Worm (Caenorhabditis elegans): ENCODE measurements around the gene cpg-18.

cpg-18 gene

DNA sequence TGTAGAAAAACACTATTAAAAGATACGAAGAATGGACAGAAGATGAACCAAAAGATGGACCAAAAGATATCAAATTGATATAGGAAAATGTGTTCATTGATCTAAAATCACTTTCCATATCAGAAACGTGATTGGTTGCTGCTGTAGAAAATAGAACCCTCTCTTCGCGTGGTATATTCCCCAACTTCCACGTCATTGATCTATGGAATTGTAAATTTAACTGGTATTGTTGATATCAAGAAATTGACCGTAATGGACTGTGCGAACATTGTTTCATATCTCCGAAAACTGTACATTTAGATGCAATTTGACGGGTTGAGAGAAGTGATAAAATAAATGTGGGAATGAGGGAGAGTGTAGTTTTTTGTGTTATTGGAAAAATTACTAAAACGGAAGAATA is 29.6 kb downstream of the cpg-18 start:
- TF ChIP-seq akir-1 (GFP tag; optimal IDR thresholded peaks at IDR 0.05) (no peak), egl-44 (GFP tag; IDR thresholded peaks at IDR 0.05) (no peak), F57C9.4 (tag; optimal IDR thresholded peaks at IDR 0.05) (no peak), athp-1 (tag; optimal IDR thresholded peaks at IDR 0.05) (no peak), ztf-26 (tag; optimal IDR thresholded peaks at IDR 0.05) (peak; percentile 70), F10E7.11 (tag; optimal IDR thresholded peaks at IDR 0.05) (no peak), F22D6.2 (tag; optimal IDR thresholded peaks at IDR 0.05) (peak; percentile 40), nhr-90 (tag; optimal IDR thresholded peaks at IDR 0.05) (no peak), Y95B8A.8 (GFP tag; IDR thresholded peaks at IDR 0.05) (no peak), ztf-28 (GFP tag; IDR thresholded peaks at IDR 0.05) (no peak), nhr-80 (tag; optimal IDR thresholded peaks at IDR 0.05) (peak; percentile 17), lag-1 (GFP tag; IDR thresholded peaks at IDR 0.05) (no peak), him-1 (tag; optimal IDR thresholded peaks at IDR 0.05) (no peak), ztf-22 (GFP tag; optimal IDR thresholded peaks at IDR 0.05) (no peak), B0035.1 (tag; optimal IDR thresholded peaks at IDR 0.05) (no peak), hmg-20 (GFP tag; IDR thresholded peaks at IDR 0.05) (no peak), B0336.3 (GFP tag; IDR thresholded peaks at IDR 0.05) (no peak), somi-1 (GFP tag; optimal IDR thresholded peaks at IDR 0.05) (peak; percentile 55), T26A5.8 (tag; optimal IDR thresholded peaks at IDR 0.05) (no peak), let-607 (tag; optimal IDR thresholded peaks at IDR 0.05) (no peak), F57A8.1 (GFP tag; optimal IDR thresholded peaks at IDR 0.05) (no peak), ztf-18 (tag; optimal IDR thresholded peaks at IDR 0.05) (no peak), nfyb-1 (GFP tag; IDR thresholded peaks at IDR 0.05) (no peak), pbrm-1 (GFP tag; IDR thresholded peaks at IDR 0.05) (no peak), nfya-2 (GFP tag; IDR thresholded peaks at IDR 0.05) (no peak), zfh-2 (GFP tag; conservative IDR thresholded peaks at IDR 0.05) (no peak), dpl-1 (GFP tag; optimal IDR thresholded peaks at IDR 0.05) (no peak), atf-7 (tag; optimal IDR thresholded peaks at IDR 0.05) (no peak), mcd-1 (GFP tag; IDR thresholded peaks at IDR 0.05) (no peak), attf-6 (GFP tag; IDR thresholded peaks at IDR 0.05) (no peak), lin-40 (tag; optimal IDR thresholded peaks at IDR 0.05) (peak; percentile 49), lin-35 (GFP tag; optimal IDR thresholded peaks at IDR 0.05) (no peak)

ce11 chrIV:5765652-5766051 is 30.8 kb downstream of the cpg-18 start:
- no peak for TF ChIP-seq zfh-2 (GFP tag; conservative IDR thresholded peaks at IDR 0.05)
- no peak for TF ChIP-seq atf-7 (tag; optimal IDR thresholded peaks at IDR 0.05)
- no peak for TF ChIP-seq ekl-4 (GFP tag; IDR thresholded peaks at IDR 0.05)
- TF ChIP-seq D2030.7 (GFP tag; IDR thresholded peaks at IDR 0.05): no peak
- TF ChIP-seq nhr-80 (tag; optimal IDR thresholded peaks at IDR 0.05): peak; percentile 7

ce11 chrIV:5766804-5767203 is 32.0 kb downstream of the cpg-18 start:
- TF ChIP-seq ceh-58 (GFP tag; IDR thresholded peaks at IDR 0.05) (no peak), egl-44 (GFP tag; IDR thresholded peaks at IDR 0.05) (no peak)

DNA sequence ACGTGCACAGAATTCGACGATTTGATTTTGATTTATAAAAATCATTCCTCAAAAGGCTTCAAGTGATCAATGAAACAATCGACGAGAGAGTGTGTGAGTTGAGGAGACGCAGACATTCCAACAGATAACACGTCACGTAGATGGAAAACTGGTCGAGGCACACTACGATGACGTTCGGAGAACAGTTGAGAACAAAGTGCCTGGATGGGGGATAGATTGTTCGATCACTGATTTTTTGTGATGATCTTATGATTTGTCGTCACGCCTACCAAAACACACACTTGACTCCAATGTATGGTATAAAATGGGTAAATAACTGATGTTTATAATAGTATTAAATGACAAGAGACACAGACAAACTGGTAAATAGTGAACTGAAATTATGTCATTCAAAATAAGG is 43.5 kb downstream of the cpg-18 start:
- TF ChIP-seq ceh-100 (GFP tag; IDR thresholded peaks at IDR 0.05) (no peak), lin-40 (tag; optimal IDR thresholded peaks at IDR 0.05) (peak; percentile 66), lin-26 (GFP tag; IDR thresholded peaks at IDR 0.05) (peak; percentile 60; the same call in 1 of the 2 replicates), tbp1 (GFP tag; optimal IDR thresholded peaks at IDR 0.05) (peak; percentile 6), mes-4 (tag; optimal IDR thresholded peaks at IDR 0.05) (no peak), hmg-1.2 (GFP tag; IDR thresholded peaks at IDR 0.05) (peak; percentile 86), ceh-58 (GFP tag; IDR thresholded peaks at IDR 0.05) (no peak), nfyb-1 (GFP tag; IDR thresholded peaks at IDR 0.05) (peak; percentile 50; the same call in 1 of the 2 replicates), Y95B8A.8 (GFP tag; IDR thresholded peaks at IDR 0.05) (no peak), snpc-4 (GFP tag; optimal IDR thresholded peaks at IDR 0.05) (no peak), snpc-4 (tag; optimal IDR thresholded peaks at IDR 0.05) (peak in 1 of 4 experiments; percentile 11), ztf-26 (tag; optimal IDR thresholded peaks at IDR 0.05) (peak; percentile 61), nhr-80 (tag; optimal IDR thresholded peaks at IDR 0.05) (peak; percentile 42), somi-1 (GFP tag; optimal IDR thresholded peaks at IDR 0.05) (peak; percentile 56), atf-7 (tag; optimal IDR thresholded peaks at IDR 0.05) (peak; percentile 14), akir-1 (GFP tag; optimal IDR thresholded peaks at IDR 0.05) (no peak)
